Worm (Caenorhabditis elegans): ENCODE measurements around the gene sth-1.

ce11 chrV:8034811-8035210 lies 17.1 kb upstream of the sth-1 start, which contains the start of gene algn-12:
- TF ChIP-seq med-1 (GFP tag; optimal IDR thresholded peaks at IDR 0.05; ENCODE audit: insufficient read depth), result no peak
- no peak for TF ChIP-seq flt-1 (GFP tag; IDR thresholded peaks at IDR 0.05)
- no peak for TF ChIP-seq cog-1 (tag; optimal IDR thresholded peaks at IDR 0.05)
- TF ChIP-seq tab-1 (GFP tag; IDR thresholded peaks at IDR 0.05), result no peak
